Fruit fly (Drosophila melanogaster) ovary, adult (tissue): ENCODE data around the gene Prp39.

ENCODE experiments used
- CG17801 ChIP-seq: fragments of 200-800 bp; optimal IDR thresholded peaks from 2 replicates; lab custom pipeline; 2019; ENCODE audit warnings: missing biosample characterization, mild to moderate bottlenecking, missing genetic modification characterization, moderate library complexity; ENCODE audit not compliant: partially characterized antibody

The Prp39 gene

DNA sequence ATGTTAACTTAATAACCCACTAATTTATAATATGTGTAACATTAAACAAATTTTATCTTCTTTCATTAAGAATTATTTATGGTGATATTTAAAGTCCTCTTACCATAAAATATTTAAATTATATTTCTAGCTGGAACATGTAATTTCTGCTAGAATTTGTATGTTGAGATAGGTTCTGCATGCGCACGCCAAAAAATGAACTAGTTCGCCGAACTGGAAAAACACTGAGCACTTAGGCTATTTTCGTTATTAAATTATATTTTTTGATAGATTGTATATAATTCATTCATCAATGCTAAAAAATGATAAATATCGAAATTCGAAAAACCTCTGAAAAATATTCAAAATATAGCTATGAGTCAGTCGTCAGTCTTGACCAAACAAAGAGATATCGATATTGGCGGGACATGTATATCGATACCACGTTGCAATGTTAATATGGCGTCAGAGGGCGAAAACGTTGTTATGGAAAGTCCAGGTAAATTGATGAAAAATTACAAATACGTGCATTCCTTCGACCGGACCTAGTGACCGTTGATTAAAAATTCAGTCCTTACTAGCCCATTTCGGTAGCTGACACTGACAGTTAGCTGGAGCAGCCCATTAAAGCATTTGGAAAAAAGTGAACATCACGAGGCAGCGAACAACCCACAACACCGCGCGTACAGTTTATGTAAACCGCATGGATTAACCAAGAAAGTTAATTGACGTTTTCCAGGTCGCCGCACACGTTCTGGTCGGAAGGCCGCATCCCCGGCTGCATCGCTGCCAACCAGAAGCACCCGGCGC is at the start of gene Prp39:
Gene Prp39 (plus strand): TSS at position 426 of the 789 bp plus-strand sequence.
- TF ChIP-seq CG17801 (GFP tag; lab: Kevin White, UChicago), result peak; percentile 20

DNA sequence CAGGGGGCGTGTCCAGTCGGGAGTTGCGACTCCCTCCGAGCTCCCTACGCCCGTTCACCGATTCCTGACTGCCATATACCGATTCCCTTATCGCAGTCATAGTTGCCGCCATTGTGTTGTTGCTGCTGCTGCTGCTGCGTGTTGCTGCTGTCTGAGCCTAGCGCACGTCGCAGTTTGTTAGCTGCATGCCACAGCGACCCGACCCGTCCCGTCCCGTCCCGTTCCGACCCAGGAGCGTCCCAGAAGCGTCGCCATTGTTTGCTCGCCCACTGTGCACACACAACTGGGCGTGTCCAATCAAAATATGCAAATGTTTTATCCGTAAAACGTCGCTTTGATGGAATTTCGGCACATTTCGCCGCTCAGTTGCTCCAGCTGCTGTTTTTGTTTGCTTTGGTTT is 36.2 kb upstream of the Prp39 start:
- no peak for TF ChIP-seq CG17801 (GFP tag; lab: Kevin White, UChicago)

DNA sequence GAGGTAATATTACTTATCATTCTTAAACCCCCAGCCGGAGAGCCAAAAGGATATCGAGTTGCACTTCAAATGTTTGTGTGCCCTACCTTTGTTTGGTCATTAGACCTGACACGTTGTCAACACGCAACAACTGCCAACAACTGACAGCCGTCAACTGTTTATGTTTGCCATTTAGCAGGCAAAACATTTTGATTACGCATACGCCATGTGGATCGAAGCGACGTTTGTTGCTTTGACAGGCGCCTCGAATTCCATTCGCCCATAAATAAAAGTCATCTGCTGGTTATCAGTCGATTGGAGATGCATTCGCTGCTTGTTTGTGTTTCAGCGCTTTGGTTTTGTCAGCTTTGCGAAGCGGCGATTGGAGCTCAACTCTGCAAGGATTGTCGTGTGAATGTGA is 22.6 kb upstream of the Prp39 start, which contains the start of gene CG34295:
Gene CG34295 (plus strand): TSS at position 301 of the 400 bp plus-strand sequence.
- no peak for TF ChIP-seq CG17801 (GFP tag; lab: Kevin White, UChicago)

DNA sequence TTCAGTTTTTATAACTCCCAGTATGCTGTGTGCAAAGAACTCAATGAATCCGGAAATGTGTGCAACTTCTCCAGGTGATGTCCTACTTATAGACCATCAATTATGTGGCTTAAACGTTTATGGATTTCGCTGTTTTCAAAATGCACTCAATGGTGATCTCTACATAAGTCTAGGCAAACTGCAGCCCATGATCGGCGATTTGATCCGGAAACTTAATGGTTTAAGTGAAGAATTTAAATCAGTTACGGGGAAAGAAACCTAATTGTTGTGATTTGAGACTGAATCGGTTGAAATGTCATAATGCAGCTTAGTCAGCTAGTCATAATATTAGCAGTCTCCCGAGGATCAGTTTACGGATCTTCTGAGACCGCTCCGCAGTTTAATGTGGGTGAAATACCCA is 21.7 kb upstream of the Prp39 start, which contains the start of gene intr:
Gene intr (plus strand): TSS at position 301 of the 400 bp plus-strand sequence.
- TF ChIP-seq CG17801 (GFP tag; lab: Kevin White, UChicago), result no peak

DNA sequence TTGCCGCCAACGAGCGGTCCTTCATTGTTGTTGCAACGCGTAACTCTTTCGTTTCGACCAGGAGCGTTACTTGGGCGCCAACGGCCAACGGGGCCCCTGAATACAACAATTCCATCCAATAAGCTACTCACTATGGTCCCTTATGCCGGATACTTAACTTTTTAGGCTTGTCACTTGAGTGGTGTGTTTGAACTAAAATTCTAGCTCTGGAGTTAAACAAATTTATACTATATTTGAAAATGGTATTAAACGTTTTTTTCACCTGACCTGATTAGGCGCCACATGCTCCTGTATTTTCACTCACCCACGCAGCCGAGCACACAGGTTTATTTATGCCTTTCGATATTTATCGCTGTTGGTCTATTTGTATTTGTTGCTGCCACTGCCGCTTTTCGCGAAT is 6.7 kb upstream of the Prp39 start:
- no peak for TF ChIP-seq CG17801 (GFP tag; lab: Kevin White, UChicago)

DNA sequence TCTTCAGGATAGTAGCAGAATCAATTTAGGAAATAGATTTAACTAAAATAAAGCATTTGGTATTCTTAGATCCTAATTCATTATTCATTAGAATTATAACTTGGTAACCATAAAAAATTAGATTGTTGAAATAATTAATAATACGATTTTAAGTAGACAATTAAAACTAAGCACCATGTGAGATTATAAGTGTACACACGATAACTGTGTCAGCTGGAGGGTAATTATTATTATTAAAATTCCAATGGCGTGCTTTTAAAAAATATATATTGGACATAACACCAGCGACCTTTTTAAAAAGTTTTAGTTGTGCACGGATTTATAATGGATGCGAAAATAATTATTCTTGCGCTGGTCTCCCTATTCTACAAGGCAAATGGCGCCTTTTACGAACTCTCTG is 5.5 kb upstream of the Prp39 start, which contains the start of gene CheB98a:
Gene CheB98a (plus strand): TSS at position 301 of the 400 bp plus-strand sequence.
- TF ChIP-seq CG17801 (GFP tag; lab: Kevin White, UChicago), result no peak

DNA sequence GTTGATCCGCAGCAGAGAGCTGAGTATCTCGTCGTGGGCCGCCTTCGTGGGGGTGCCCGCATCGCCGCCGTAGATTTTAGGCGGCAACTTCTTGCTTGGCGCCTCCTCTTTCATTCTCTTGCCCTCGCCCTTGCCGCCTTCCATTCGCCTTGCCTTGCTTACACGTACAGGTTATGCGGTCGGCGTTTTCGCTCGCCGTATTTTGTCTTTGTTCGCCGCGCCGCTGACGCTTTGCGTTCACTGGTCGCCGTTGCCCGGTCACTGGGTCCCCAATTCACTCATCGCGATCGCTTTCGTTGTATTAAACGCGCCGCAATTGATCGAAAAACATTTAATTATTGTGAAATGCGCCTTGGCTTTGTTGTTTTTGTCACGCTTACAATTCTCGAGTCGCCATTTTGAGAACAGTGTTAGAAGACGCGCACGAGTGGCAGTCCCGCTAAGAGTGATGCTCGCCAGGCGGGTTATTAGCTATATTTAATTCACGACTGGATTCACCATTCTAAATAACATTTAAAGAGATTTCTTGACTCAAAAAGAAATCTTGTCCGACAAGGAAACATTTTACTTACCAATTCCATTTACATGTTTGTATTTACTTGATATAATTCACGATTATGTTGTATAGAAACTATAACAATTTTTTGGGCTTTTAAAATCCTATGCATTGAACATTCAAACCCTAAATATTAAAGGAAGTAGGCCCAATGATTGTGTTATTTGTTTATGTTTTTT is 793 bp upstream of the Prp39 start, which contains the start of gene wdn:
Gene wdn (minus strand): TSS at position 396 of the 735 bp plus-strand sequence.
- TF ChIP-seq CG17801 (GFP tag; lab: Kevin White, UChicago), result no peak

DNA sequence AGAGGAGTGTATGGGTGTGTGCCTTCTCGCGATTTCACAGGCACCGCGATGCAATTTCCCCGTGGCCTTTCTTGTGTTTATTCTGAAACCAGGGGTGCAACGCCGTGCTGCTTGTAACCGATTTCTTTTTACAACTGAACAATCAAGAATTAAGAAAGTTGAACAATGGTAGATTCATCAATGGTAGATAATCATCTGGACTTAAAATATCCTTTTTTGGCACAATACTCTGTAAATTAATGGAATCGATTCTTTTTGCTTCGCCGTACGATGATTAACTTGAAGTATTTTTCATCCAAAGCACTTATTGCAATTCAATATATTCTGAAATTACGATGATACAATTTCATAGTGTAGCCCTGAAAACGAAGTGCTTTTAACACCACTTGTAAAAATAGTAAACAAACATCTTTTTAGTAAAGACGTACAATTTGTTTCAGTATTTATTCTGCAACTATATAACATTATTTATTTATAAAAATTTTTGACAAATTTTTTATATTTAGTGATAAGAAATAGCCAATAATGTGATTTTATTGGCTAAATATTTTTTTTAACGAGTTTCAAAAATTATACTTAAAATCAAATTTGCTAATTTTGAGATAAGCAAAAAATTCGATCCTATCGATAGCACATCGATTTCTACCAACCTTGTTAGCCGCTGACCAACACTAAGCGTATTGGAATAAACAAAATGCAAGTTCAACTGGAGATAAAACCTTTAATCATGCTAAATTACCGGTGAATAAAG is 7.8 kb downstream of the Prp39 start, which contains the start of the genes CG1523 and CG1647:
Gene CG1523 (minus strand): TSS at position 114 of the 751 bp plus-strand sequence.
Gene CG1647 (plus strand): TSS at position 667 of the 751 bp plus-strand sequence.
- TF ChIP-seq CG17801 (GFP tag; lab: Kevin White, UChicago), result peak; percentile 80

DNA sequence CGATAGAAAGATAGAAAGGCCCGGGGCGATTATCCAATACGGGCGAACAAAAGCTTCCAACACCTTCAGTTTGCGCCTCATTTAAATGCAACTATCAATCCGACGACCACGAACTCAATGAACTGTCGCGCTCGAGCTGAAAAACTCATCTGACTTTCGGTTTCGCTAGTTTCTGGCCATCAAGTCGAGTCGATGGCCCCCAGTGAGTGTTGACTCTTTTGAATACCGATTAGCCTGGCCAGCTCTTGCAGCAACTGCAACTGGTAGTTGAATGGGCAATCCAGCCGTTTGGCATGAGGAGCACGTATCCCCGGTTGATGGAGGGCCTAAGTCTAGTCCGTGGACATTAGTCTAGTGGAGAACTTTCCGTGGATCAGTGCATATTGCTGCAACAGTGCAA is 15.3 kb downstream of the Prp39 start:
- TF ChIP-seq CG17801 (GFP tag; lab: Kevin White, UChicago), result no peak

DNA sequence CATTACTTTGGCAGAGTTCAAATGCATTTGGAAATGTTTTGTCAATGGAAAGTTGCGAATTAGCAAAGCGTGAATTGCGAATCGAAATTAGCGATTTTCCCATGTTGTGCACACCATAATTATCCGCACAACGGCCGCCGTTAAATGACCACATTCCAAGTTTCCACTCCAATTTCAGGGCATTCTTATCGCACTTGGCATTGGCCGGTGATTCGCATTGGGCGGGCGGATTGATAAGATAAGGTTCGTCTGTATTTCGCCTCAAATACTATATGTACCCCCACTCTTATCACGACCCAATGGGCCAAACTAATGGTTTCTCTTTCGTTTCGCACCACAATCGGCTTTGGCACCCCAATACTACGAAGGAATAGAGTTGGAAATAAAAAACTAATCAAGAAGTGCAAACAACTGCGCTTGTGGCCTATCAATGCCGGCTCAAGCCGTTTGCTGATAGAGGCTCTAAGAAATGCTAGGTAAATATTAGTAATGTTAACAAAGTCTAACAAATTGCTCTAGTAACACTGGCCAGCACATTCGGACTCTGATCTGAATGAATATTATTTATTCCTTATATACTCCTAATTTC is 17.5 kb downstream of the Prp39 start:
- no peak for TF ChIP-seq CG17801 (GFP tag; lab: Kevin White, UChicago)

DNA sequence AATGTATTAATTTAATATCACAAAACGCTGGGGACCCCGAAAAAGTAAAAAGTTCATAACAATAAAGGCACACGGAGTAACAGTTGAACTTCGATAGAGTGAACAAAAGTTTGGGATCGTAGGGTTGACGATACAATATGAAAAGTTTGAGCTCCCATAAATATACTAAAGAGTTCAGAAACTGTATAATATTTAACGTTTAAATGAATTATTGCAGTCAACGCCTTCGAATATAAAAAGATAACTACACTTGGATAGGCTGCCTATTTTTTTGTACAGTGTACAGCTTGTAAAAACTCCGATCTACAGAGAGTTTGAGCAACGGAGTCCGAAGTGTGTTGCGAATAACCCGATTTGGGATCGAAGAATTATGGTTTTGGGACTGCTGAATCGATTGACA is 18.8 kb downstream of the Prp39 start:
- no peak for TF ChIP-seq CG17801 (GFP tag; lab: Kevin White, UChicago)

DNA sequence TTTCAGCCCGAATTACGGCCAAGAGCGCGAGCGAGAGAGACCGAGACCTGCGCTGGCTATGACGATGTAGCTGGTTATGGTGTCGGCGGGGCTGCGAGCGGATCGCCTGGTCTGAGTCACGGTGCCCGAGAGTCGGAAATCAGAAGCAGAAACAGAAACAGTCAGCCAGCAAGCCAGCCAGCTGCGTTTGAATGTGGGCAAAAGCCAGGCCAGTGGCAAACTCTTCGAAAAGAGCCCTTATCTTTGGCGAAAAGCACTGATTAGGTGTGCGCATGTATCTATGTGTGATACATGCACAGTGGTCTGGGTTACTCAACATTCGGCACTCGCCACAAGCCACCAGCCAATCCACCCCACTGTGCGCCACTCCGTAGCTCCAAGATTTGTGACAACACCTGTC is 19.3 kb downstream of the Prp39 start:
- TF ChIP-seq CG17801 (GFP tag; lab: Kevin White, UChicago), result no peak

DNA sequence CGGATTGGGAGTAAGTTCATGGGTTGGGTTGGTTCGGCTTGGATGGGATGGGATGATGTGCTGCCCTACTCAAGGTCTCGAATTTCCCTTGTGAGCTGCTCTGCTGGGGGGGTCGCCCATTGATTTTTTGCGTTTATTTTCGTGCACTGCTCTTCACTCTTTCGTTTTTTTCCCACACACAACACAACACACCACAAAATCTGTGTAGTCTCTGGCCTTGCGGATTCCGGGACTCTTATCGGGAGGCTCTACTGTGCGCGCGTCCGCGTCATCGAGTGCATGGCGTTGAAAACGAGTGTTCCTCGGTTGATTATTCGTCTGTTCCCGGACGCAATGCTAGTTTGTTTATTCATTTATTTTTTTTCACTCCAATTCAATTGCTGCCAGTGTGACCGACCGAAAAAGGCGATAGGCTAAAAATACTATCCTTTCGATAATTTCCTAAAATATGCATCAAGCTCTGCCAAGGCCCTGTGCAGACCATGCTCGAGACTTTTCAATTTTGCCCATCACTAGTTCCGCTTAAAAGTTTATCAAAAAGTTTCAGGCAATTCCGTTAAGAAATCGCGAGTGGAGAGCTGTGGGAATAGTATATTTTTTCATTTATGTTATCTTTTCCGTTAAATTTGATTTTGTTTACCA is 19.8 kb downstream of the Prp39 start, which contains the start of gene WASp:
Gene WASp (minus strand): TSS at position 399 of the 642 bp plus-strand sequence.
- TF ChIP-seq CG17801 (GFP tag; lab: Kevin White, UChicago), result peak; percentile 31

DNA sequence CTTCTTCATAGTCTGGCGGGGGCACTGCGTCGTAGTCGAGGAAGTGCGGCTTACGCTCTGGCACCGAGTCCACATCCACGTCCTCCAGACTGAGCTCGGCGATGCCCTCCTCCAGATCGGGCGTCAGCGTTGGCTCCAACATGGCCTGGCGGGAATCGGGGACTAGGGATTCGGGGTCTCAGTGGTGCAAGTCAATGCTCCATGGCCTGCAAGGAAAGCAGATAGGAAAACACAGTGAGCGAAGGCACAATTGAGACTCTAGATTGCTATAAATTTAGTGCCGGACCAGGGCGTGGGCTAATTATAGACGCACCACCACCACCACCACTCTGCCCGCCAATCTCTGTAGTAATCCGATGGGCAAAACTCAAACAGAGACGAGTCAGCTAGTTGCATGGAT is 28.7 kb downstream of the Prp39 start:
- TF ChIP-seq CG17801 (GFP tag; lab: Kevin White, UChicago), result no peak
